Fruit fly (Drosophila melanogaster): Measurements from ENCODE around the gene CG3857.

Gene CG3857

dm6 chrX:1889926-1890325, 49.9 kb downstream of the CG3857 start, which contains the start of the genes trr and mRpL16 (continued):
- TF ChIP-seq knrl (GFP tag; IDR thresholded peaks at IDR 0.05; ENCODE audit: partially characterized antibody) (peak; percentile 80), Spps (tag; optimal IDR thresholded peaks at IDR 0.05) (peak; percentile 19), dm (GFP tag; optimal IDR thresholded peaks at IDR 0.05) (peak; percentile 24), Bdp1 (GFP tag; optimal IDR thresholded peaks at IDR 0.05) (no peak), gem (tag; optimal IDR thresholded peaks at IDR 0.05) (no peak), ems (GFP tag; optimal IDR thresholded peaks at IDR 0.05) (no peak), CG1792 (GFP tag; optimal IDR thresholded peaks at IDR 0.05) (peak; percentile 41), Hey (tag; optimal IDR thresholded peaks at IDR 0.05) (no peak), danr (GFP tag; IDR thresholded peaks at IDR 0.05) (no peak), CG3065 (GFP tag; optimal IDR thresholded peaks at IDR 0.05) (no peak), ase (GFP tag; IDR thresholded peaks at IDR 0.05) (no peak), CG15479 (GFP tag; optimal IDR thresholded peaks at IDR 0.05) (peak; percentile 96), onecut (GFP tag; IDR thresholded peaks at IDR 0.05) (no peak), unc-4 (GFP tag; IDR thresholded peaks at IDR 0.05; ENCODE audit: partially characterized antibody) (peak; percentile 80), CG14667 (GFP tag; IDR thresholded peaks at IDR 0.05) (peak; percentile 31; the same call in 1 of the 2 replicates), repo (GFP tag; optimal IDR thresholded peaks at IDR 0.05) (peak; percentile 6), Myb (GFP tag; optimal IDR thresholded peaks at IDR 0.05) (peak; percentile 18), otp (GFP tag; IDR thresholded peaks at IDR 0.05) (no peak), NC2α (GFP tag; optimal IDR thresholded peaks at IDR 0.05) (no peak), al (GFP tag; IDR thresholded peaks at IDR 0.05) (no peak; the same call in 1 of the 2 replicates), CG14710 (tag; optimal IDR thresholded peaks at IDR 0.05) (peak; percentile 77), mam (GFP tag; optimal IDR thresholded peaks at IDR 0.05) (peak; percentile 16), CG4707 (GFP tag; optimal IDR thresholded peaks at IDR 0.05) (no peak), Max (GFP tag; optimal IDR thresholded peaks at IDR 0.05) (no peak), bcd (GFP tag; optimal IDR thresholded peaks at IDR 0.05) (no peak), esg (GFP tag; conservative IDR thresholded peaks at IDR 0.05) (no peak), Atf3 (GFP tag; optimal IDR thresholded peaks at IDR 0.05) (peak; percentile 36), amos (GFP tag; IDR thresholded peaks at IDR 0.05; ENCODE audit: partially characterized antibody) (peak; percentile 70), pnt (GFP tag; optimal IDR thresholded peaks at IDR 0.05) (peak; percentile 3), bigmax (GFP tag; optimal IDR thresholded peaks at IDR 0.05) (no peak), da (GFP tag; optimal IDR thresholded peaks at IDR 0.05) (no peak), Hsf (GFP tag; optimal IDR thresholded peaks at IDR 0.05) (peak; percentile 18), CG10274 (GFP tag; optimal IDR thresholded peaks at IDR 0.05) (no peak), CG7963 (GFP tag; IDR thresholded peaks at IDR 0.05; ENCODE audit: partially characterized antibody) (peak; percentile 40; the same call in 1 of the 3 replicates), Dfd (GFP tag; optimal IDR thresholded peaks at IDR 0.05) (no peak), Hr3 (GFP tag; optimal IDR thresholded peaks at IDR 0.05) (no peak), CG10979 (tag; optimal IDR thresholded peaks at IDR 0.05) (peak; percentile 32), CG13296 (GFP tag; optimal IDR thresholded peaks at IDR 0.05) (no peak), CG8281 (tag; optimal IDR thresholded peaks at IDR 0.05) (no peak), Ravus (GFP tag; IDR thresholded peaks at IDR 0.05) (no peak), grau (tag; optimal IDR thresholded peaks at IDR 0.05) (peak; percentile 50), CG30403 (GFP tag; optimal IDR thresholded peaks at IDR 0.05) (peak; percentile 18), CG16779 (GFP tag; IDR thresholded peaks at IDR 0.05) (no peak), CG7372 (GFP tag; IDR thresholded peaks at IDR 0.05) (no peak), fd3F (GFP tag; optimal IDR thresholded peaks at IDR 0.05) (peak; percentile 1), CG8290 (GFP tag; optimal IDR thresholded peaks at IDR 0.05) (no peak), CG8290 (tag; optimal IDR thresholded peaks at IDR 0.05) (no peak), jumu (GFP tag; optimal IDR thresholded peaks at IDR 0.05) (peak; percentile 49), B-H2 (GFP tag; optimal IDR thresholded peaks at IDR 0.05) (no peak), Meics (GFP tag; optimal IDR thresholded peaks at IDR 0.05) (no peak), Dad (GFP tag; optimal IDR thresholded peaks at IDR 0.05) (peak; percentile 41), CG2120 (GFP tag; optimal IDR thresholded peaks at IDR 0.05) (peak; percentile 73), CG3847 (GFP tag; IDR thresholded peaks at IDR 0.05) (peak; percentile 62)

All from whole organism, embryonic.